Worm (Caenorhabditis elegans) whole organism, mixed stage, embryonic: ENCODE results near the gene lin-56.

Experiments
- bed-3 ChIP-seq: fragments of 200-800 bp; sonication (Bioruptor generic); optimal IDR thresholded peaks from 3 replicates; lab custom pipeline; 2018; ENCODE audit warnings: mild to moderate bottlenecking, missing genetic modification characterization, moderate library complexity, missing compliant biosample characterization
- ceh-43 ChIP-seq: fragments of 200-800 bp; sonication (Bioruptor generic); optimal IDR thresholded peaks from 2 replicates; lab custom pipeline; 2018; ENCODE audit warnings: mild to moderate bottlenecking, missing genetic modification characterization, moderate library complexity, missing compliant biosample characterization
- ceh-83 ChIP-seq: fragments of 200-800 bp; sonication (Bioruptor generic); optimal IDR thresholded peaks from 2 replicates; lab custom pipeline; 2018; ENCODE audit warnings: mild to moderate bottlenecking, missing genetic modification characterization, missing compliant biosample characterization
- cnd-1 ChIP-seq: fragments of 200-800 bp; sonication (Bioruptor generic); optimal IDR thresholded peaks from 2 replicates; lab custom pipeline; 2018; ENCODE audit warnings: mild to moderate bottlenecking, missing genetic modification characterization, missing compliant biosample characterization
- drap-1 ChIP-seq: fragments of 200-800 bp; sonication (Bioruptor generic); optimal IDR thresholded peaks from 3 replicates; lab custom pipeline; 2018; ENCODE audit warnings: mild to moderate bottlenecking, missing genetic modification characterization, missing compliant biosample characterization
- elt-1 ChIP-seq: sonication (generic microtip); optimal IDR thresholded peaks from 2 replicates; lab custom pipeline; 2017; ENCODE audit warnings: missing genetic modification characterization, mild to moderate bottlenecking, missing compliant biosample characterization, antibody characterized with exemption, moderate library complexity, borderline replicate concordance; ENCODE audit not compliant: insufficient read depth
- elt-3 ChIP-seq: fragments of 150-350 bp; optimal IDR thresholded peaks from 2 replicates; lab custom pipeline; 2014; ENCODE audit warnings: missing biosample characterization, missing genetic modification characterization
- flh-1 ChIP-seq: fragments of 200-800 bp; sonication (Bioruptor generic); optimal IDR thresholded peaks from 2 replicates; lab custom pipeline; 2018; ENCODE audit warnings: mild to moderate bottlenecking, missing genetic modification characterization, moderate library complexity, missing compliant biosample characterization
- ham-2 ChIP-seq: fragments of 200-800 bp; sonication (Bioruptor generic); optimal IDR thresholded peaks from 2 replicates; lab custom pipeline; 2018; ENCODE audit warnings: mild to moderate bottlenecking, missing genetic modification characterization, missing compliant biosample characterization
- hlh-1 ChIP-seq: fragments of 150-350 bp; optimal IDR thresholded peaks from 2 replicates; lab custom pipeline; 2014; ENCODE audit warnings: missing biosample characterization, missing genetic modification reagents, missing genetic modification characterization
- lin-13 ChIP-seq: fragments of 150-350 bp; optimal IDR thresholded peaks from 2 replicates; lab custom pipeline; 2014; ENCODE audit warnings: missing biosample characterization, missing genetic modification characterization
- lin-32 ChIP-seq: fragments of 200-800 bp; sonication (Bioruptor generic); optimal IDR thresholded peaks from 2 replicates; lab custom pipeline; 2018; ENCODE audit warnings: mild to moderate bottlenecking, missing genetic modification characterization, missing compliant biosample characterization
- mab-5 ChIP-seq: fragments of 150-350 bp; optimal IDR thresholded peaks from 2 replicates; lab custom pipeline; 2014; ENCODE audit warnings: missing biosample characterization, missing genetic modification characterization
- mep-1 ChIP-seq: fragments of 150-350 bp; optimal IDR thresholded peaks from 2 replicates; lab custom pipeline; 2017; ENCODE audit warnings: missing biosample characterization, missing genetic modification reagents, missing genetic modification characterization, inconsistent platforms
- mls-2 ChIP-seq: sonication (generic microtip); optimal IDR thresholded peaks from 2 replicates; lab custom pipeline; 2016; ENCODE audit warnings: mild to moderate bottlenecking, missing genetic modification characterization, moderate library complexity, missing compliant biosample characterization
- nhr-12 ChIP-seq: fragments of 150-350 bp; optimal IDR thresholded peaks from 2 replicates; lab custom pipeline; 2014; ENCODE audit warnings: missing biosample characterization, missing genetic modification characterization
- nhr-2 ChIP-seq: fragments of 150-350 bp; optimal IDR thresholded peaks from 2 replicates; lab custom pipeline; 2014; ENCODE audit warnings: missing biosample characterization, missing genetic modification characterization
- nhr-237 ChIP-seq: fragments of 150-350 bp; optimal IDR thresholded peaks from 2 replicates; lab custom pipeline; 2014; ENCODE audit warnings: missing biosample characterization, missing genetic modification characterization
- nhr-28 ChIP-seq: fragments of 150-350 bp; optimal IDR thresholded peaks from 2 replicates; lab custom pipeline; 2014; ENCODE audit warnings: missing biosample characterization, missing genetic modification characterization
- nhr-76 ChIP-seq: sonication (generic microtip); optimal IDR thresholded peaks from 2 replicates; lab custom pipeline; 2017; ENCODE audit warnings: missing biosample characterization, missing genetic modification characterization
- pha-4 ChIP-seq: fragments of 150-350 bp; optimal IDR thresholded peaks from 2 replicates; lab custom pipeline; 2018; ENCODE audit warnings: missing biosample characterization, missing genetic modification reagents, missing genetic modification characterization
- sem-2 ChIP-seq: fragments of 200-800 bp; sonication (Bioruptor generic); optimal IDR thresholded peaks from 2 replicates; lab custom pipeline; 2018; ENCODE audit warnings: mild to moderate bottlenecking, missing genetic modification characterization, missing compliant biosample characterization
- snpc-4 ChIP-seq: fragments of 150-350 bp; optimal IDR thresholded peaks from 2 replicates; lab custom pipeline; 2014; ENCODE audit warnings: missing biosample characterization, missing genetic modification characterization
- sptf-1 ChIP-seq: sonication (generic microtip); optimal IDR thresholded peaks from 2 replicates; lab custom pipeline; 2017; ENCODE audit warnings: mild to moderate bottlenecking, missing genetic modification characterization, moderate library complexity, missing compliant biosample characterization
- tbx-8 ChIP-seq: fragments of 200-800 bp; sonication (Bioruptor generic); optimal IDR thresholded peaks from 2 replicates; lab custom pipeline; 2018; ENCODE audit warnings: mild to moderate bottlenecking, missing genetic modification characterization, moderate library complexity, missing compliant biosample characterization
- unc-120 ChIP-seq: sonication (generic microtip); optimal IDR thresholded peaks from 2 replicates; lab custom pipeline; 2017; ENCODE audit warnings: missing genetic modification characterization, missing compliant biosample characterization; ENCODE audit not compliant: poor library complexity, severe bottlenecking
- unc-39 ChIP-seq: fragments of 150-350 bp; optimal IDR thresholded peaks from 2 replicates; lab custom pipeline; 2014; ENCODE audit warnings: missing biosample characterization, missing genetic modification characterization
- unc-62 ChIP-seq: fragments of 150-350 bp; optimal IDR thresholded peaks from 2 replicates; lab custom pipeline; 2014; ENCODE audit warnings: missing biosample characterization, missing genetic modification reagents, missing genetic modification characterization
- zip-8 ChIP-seq: fragments of 150-350 bp; optimal IDR thresholded peaks from 2 replicates; lab custom pipeline; 2014; ENCODE audit warnings: missing biosample characterization, missing genetic modification characterization
- ztf-11 ChIP-seq: fragments of 150-350 bp; optimal IDR thresholded peaks from 2 replicates; lab custom pipeline; 2014; ENCODE audit warnings: missing biosample characterization, missing genetic modification characterization

lin-56 gene

DNA sequence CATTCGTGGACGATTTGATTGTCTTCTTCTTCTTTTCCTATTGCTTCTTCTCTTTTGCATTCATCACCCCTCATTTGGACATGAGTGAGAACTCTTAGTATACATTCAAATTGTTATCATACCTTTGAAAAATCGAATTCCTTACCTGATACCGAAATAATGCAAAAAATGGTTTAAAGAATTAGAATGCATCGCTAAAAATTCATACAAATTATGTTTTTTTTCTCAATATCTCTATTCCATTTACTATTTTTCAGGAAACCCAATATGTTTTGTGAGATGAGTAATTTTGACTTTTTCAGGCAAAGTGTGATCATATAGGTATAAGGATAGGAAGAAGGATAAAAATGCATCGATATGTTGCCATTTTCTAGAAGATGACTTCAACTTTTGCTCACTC is 7.2 kb downstream of the lin-56 start, which contains the start of gene ZK673.11:
Gene ZK673.11 (plus strand): TSS at position 301 of the 400 bp plus-strand sequence.
- TF ChIP-seq flh-1 (GFP tag; lab: Kevin White, UChicago) (no peak), sptf-1 (no peak), nhr-76 (tag; lab: Kevin White, UChicago) (no peak), ceh-83 (GFP tag; lab: Kevin White, UChicago) (no peak), ceh-43 (GFP tag; lab: Kevin White, UChicago) (no peak), nhr-28 (tag; lab: Kevin White, UChicago) (no peak), tbx-8 (GFP tag; lab: Kevin White, UChicago) (no peak), unc-62 (GFP tag; lab: Kevin White, UChicago) (no peak), elt-3 (tag; lab: Kevin White, UChicago) (no peak), hlh-1 (tag; lab: Kevin White, UChicago) (no peak), ham-2 (GFP tag; lab: Kevin White, UChicago) (no peak), cnd-1 (no peak), mab-5 (no peak), sem-2 (GFP tag; lab: Kevin White, UChicago) (no peak), lin-13 (tag; lab: Kevin White, UChicago) (no peak), snpc-4 (tag; lab: Kevin White, UChicago) (no peak), unc-39 (tag; lab: Kevin White, UChicago) (no peak), nhr-237 (tag; lab: Kevin White, UChicago) (no peak), ztf-11 (tag; lab: Kevin White, UChicago) (no peak)

DNA sequence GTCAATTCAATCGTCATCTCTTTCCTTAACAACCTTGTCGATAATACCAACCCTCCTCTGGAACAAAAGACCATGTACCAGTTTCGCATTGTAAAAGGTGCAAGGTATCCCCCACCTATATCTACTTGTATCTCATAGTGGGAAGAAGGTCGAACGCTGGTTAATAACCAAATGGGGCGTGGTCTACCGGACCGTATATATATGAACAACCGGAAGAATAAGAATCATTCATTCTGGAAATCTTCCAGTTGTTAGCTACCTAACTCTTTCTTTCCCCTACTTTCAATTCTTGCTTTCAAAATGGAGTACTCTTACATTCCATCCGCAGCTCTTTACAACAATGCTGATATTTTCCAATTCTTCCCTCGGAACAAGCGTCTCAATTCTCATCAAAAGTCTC is 11.4 kb downstream of the lin-56 start, which contains the start of gene ZK673.5:
Gene ZK673.5 (plus strand): TSS at position 301 of the 400 bp plus-strand sequence.
- no peak for TF ChIP-seq unc-62 (GFP tag; lab: Kevin White, UChicago)
- no peak for TF ChIP-seq mls-2 (tag; lab: Kevin White, UChicago)
- TF ChIP-seq tbx-8 (GFP tag; lab: Kevin White, UChicago), result no peak
- TF ChIP-seq nhr-12 (tag; lab: Kevin White, UChicago), result no peak
- no peak for TF ChIP-seq drap-1
- TF ChIP-seq elt-3 (tag; lab: Kevin White, UChicago), result no peak
- no peak for TF ChIP-seq ceh-83 (GFP tag; lab: Kevin White, UChicago)
- no peak for TF ChIP-seq pha-4 (tag; lab: Kevin White, UChicago)
- TF ChIP-seq elt-1 (tag; lab: Kevin White, UChicago), result no peak
- no peak for TF ChIP-seq snpc-4 (tag; lab: Kevin White, UChicago)
- TF ChIP-seq nhr-76 (tag; lab: Kevin White, UChicago), result no peak
- TF ChIP-seq unc-39 (tag; lab: Kevin White, UChicago), result no peak
- TF ChIP-seq bed-3 (GFP tag; lab: Kevin White, UChicago), result no peak
- no peak for TF ChIP-seq flh-1 (GFP tag; lab: Kevin White, UChicago)
- TF ChIP-seq zip-8, result no peak
- no peak for TF ChIP-seq ham-2 (GFP tag; lab: Kevin White, UChicago)
- no peak for TF ChIP-seq ztf-11 (tag; lab: Kevin White, UChicago)

DNA sequence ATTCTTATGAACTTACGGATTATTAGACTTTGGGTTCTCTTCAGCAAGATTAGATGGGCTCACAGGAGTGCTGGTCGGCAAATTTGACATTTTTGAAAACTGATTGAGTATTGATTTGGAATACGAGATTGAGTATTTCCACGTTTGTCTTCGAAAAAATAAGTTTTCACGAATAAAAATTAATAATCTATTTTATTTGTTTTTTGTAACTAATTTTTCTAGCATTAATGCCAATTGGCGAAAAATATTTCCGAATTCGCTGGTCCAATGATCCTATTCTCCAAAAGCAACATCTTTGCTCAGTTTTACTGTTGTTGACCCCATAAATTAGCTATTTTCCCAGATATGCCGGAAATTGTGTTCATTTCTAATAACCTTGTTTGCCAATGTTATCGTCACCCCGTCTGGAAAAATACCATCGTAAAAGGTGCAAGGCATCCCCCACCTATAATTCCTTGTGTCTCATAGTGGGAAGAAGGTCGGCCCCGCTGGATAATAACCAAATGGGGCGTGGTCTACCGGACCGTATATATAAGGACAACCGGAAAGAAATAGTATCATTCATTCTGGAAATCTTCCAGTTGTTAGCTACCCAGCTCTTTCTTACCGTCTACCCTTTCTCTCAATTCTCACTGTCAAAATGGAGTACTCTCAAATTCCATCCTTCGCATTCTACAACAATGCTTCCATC is 14.6 kb downstream of the lin-56 start, which contains the start of the genes ZK673.6 and sdz-37:
Gene ZK673.6 (minus strand): TSS at position 101 of the 691 bp plus-strand sequence.
Gene sdz-37 (plus strand): TSS at position 641 of the 691 bp plus-strand sequence.
- TF ChIP-seq cnd-1, result no peak
- no peak for TF ChIP-seq nhr-2 (tag; lab: Kevin White, UChicago)
- no peak for TF ChIP-seq sptf-1
- TF ChIP-seq mep-1, result no peak
- no peak for TF ChIP-seq tbx-8 (GFP tag; lab: Kevin White, UChicago)
- TF ChIP-seq ceh-43 (GFP tag; lab: Kevin White, UChicago), result no peak
- no peak for TF ChIP-seq hlh-1 (tag; lab: Kevin White, UChicago)
- TF ChIP-seq elt-3 (tag; lab: Kevin White, UChicago), result no peak
- TF ChIP-seq unc-120 (tag; lab: Kevin White, UChicago), result no peak
- TF ChIP-seq unc-39 (tag; lab: Kevin White, UChicago), result no peak
- no peak for TF ChIP-seq ztf-11 (tag; lab: Kevin White, UChicago)
- no peak for TF ChIP-seq pha-4 (tag; lab: Kevin White, UChicago)
- TF ChIP-seq mls-2 (tag; lab: Kevin White, UChicago), result no peak
- TF ChIP-seq ham-2 (GFP tag; lab: Kevin White, UChicago), result no peak
- TF ChIP-seq nhr-237 (tag; lab: Kevin White, UChicago), result no peak
- no peak for TF ChIP-seq elt-1 (tag; lab: Kevin White, UChicago)
- TF ChIP-seq ceh-83 (GFP tag; lab: Kevin White, UChicago), result no peak
- no peak for TF ChIP-seq nhr-12 (tag; lab: Kevin White, UChicago)

ce11 chrII:10466552-10466951 is 16.7 kb downstream of the lin-56 start, which contains the start of gene tnc-2:
TSS of gene tnc-2 (plus strand) at chrII:10466852.
- no peak for TF ChIP-seq nhr-12 (tag; lab: Kevin White, UChicago)
- no peak for TF ChIP-seq sem-2 (GFP tag; lab: Kevin White, UChicago)
- TF ChIP-seq zip-8, result no peak
- no peak for TF ChIP-seq lin-32 (GFP tag; lab: Kevin White, UChicago)
- no peak for TF ChIP-seq mab-5
- no peak for TF ChIP-seq ham-2 (GFP tag; lab: Kevin White, UChicago)
- no peak for TF ChIP-seq pha-4 (tag; lab: Kevin White, UChicago)
